Fruit fly (Drosophila melanogaster) whole organism, embryonic: ENCODE results near the gene Nak.

ENCODE experiments used
- Asciz ChIP-seq: fragments of 200-800 bp; sonication (Bioruptor generic); optimal IDR thresholded peaks from 2 replicates; lab custom pipeline; 2017; ENCODE audit warnings: missing biosample characterization, mild to moderate bottlenecking, missing genetic modification characterization, missing genetic modification reagents
- CG12155 ChIP-seq: fragments of 200-800 bp; sonication (Bioruptor generic); optimal IDR thresholded peaks from 3 replicates; lab custom pipeline; 2016; ENCODE audit warnings: missing biosample characterization, missing genetic modification characterization
- CG12659 ChIP-seq: fragments of 200-800 bp; sonication (Bioruptor generic); optimal IDR thresholded peaks from 3 replicates; lab custom pipeline; 2017; ENCODE audit warnings: mild to moderate bottlenecking, missing biosample characterization, missing genetic modification reagents, missing genetic modification characterization
- CG12769 ChIP-seq: fragments of 200-800 bp; sonication (Bioruptor generic); optimal IDR thresholded peaks from 2 replicates; lab custom pipeline; 2019; ENCODE audit warnings: missing biosample characterization, mild to moderate bottlenecking, missing genetic modification characterization, moderate library complexity
- CG15011 ChIP-seq: fragments of 200-800 bp; sonication (Bioruptor generic); optimal IDR thresholded peaks from 3 replicates; lab custom pipeline; 2018; ENCODE audit warnings: missing biosample characterization, mild to moderate bottlenecking, missing genetic modification characterization
- CG15269 ChIP-seq: fragments of 200-800 bp; sonication (Bioruptor generic); optimal IDR thresholded peaks from 2 replicates; lab custom pipeline; 2018; ENCODE audit warnings: missing biosample characterization, mild to moderate bottlenecking, missing genetic modification characterization, moderate library complexity
- CG17359 ChIP-seq: fragments of 200-800 bp; sonication (Bioruptor generic); optimal IDR thresholded peaks from 3 replicates; lab custom pipeline; 2018; ENCODE audit warnings: missing biosample characterization, mild to moderate bottlenecking, missing genetic modification characterization, moderate library complexity
- CG18476 ChIP-seq: fragments of 200-800 bp; sonication (Bioruptor generic); optimal IDR thresholded peaks from 2 replicates; lab custom pipeline; 2016; ENCODE audit warnings: missing biosample characterization, mild to moderate bottlenecking, missing genetic modification characterization
- CG3163 ChIP-seq: fragments of 200-800 bp; sonication (Bioruptor generic); optimal IDR thresholded peaks from 3 replicates; lab custom pipeline; 2016; ENCODE audit warnings: missing biosample characterization, missing genetic modification characterization
- CG32772 ChIP-seq: fragments of 200-800 bp; sonication (Bioruptor generic); IDR thresholded peaks from 2 replicates; pipeline ENCODE4 v1.3.6; 2022; ENCODE audit warnings: missing biosample characterization, missing genetic modification characterization
- CG33213 ChIP-seq: fragments of 200-800 bp; sonication (Bioruptor generic); optimal IDR thresholded peaks from 3 replicates; lab custom pipeline; 2016; ENCODE audit warnings: missing biosample characterization, missing genetic modification characterization
- CG4328 ChIP-seq: fragments of 200-800 bp; sonication (Bioruptor generic); optimal IDR thresholded peaks from 3 replicates; lab custom pipeline; 2017; ENCODE audit warnings: missing biosample characterization, missing genetic modification reagents, missing genetic modification characterization
- CG4360 ChIP-seq: fragments of 200-800 bp; sonication (Bioruptor generic); IDR thresholded peaks from 2 replicates; pipeline ENCODE4 v1.3.6; 2022; ENCODE audit warnings: missing biosample characterization, missing genetic modification characterization
- CG7745 ChIP-seq: fragments of 200-800 bp; sonication (Bioruptor generic); optimal IDR thresholded peaks from 2 replicates; lab custom pipeline; 2018; ENCODE audit warnings: missing biosample characterization, mild to moderate bottlenecking, missing genetic modification characterization, moderate library complexity
- CG7786 ChIP-seq: fragments of 200-800 bp; sonication (Bioruptor generic); optimal IDR thresholded peaks from 2 replicates; lab custom pipeline; 2016; ENCODE audit warnings: missing biosample characterization, missing genetic modification characterization
- CG9797 ChIP-seq: fragments of 200-800 bp; sonication (Bioruptor generic); optimal IDR thresholded peaks from 3 replicates; lab custom pipeline; 2018; ENCODE audit warnings: missing biosample characterization, mild to moderate bottlenecking, missing genetic modification characterization
- CG9932 ChIP-seq: fragments of 200-800 bp; sonication (Bioruptor generic); IDR thresholded peaks from 2 replicates; pipeline ENCODE4 v1.3.6; 2022; ENCODE audit warnings: missing biosample characterization, missing genetic modification characterization
- CHES-1-like ChIP-seq: fragments of 200-800 bp; sonication (Bioruptor generic); optimal IDR thresholded peaks from 2 replicates; lab custom pipeline; 2016; ENCODE audit warnings: missing biosample characterization, missing genetic modification characterization
- CkIIα-i1 ChIP-seq: fragments of 200-800 bp; sonication (Bioruptor generic); IDR thresholded peaks from 2 replicates; pipeline ENCODE4 v1.3.6; 2022; ENCODE audit warnings: missing biosample characterization, missing genetic modification characterization
- Dbx ChIP-seq: fragments of 200-800 bp; sonication (Bioruptor generic); IDR thresholded peaks from 3 replicates; pipeline ENCODE4 v1.3.6; 2022; ENCODE audit warnings: missing biosample characterization, missing genetic modification characterization
- Deaf1 ChIP-seq: fragments of 200-800 bp; optimal IDR thresholded peaks from 3 replicates; lab custom pipeline; 2019; ENCODE audit warnings: missing biosample characterization, mild to moderate bottlenecking, missing genetic modification characterization, moderate library complexity
- Dip2 ChIP-seq: fragments of 200-800 bp; sonication (Bioruptor generic); IDR thresholded peaks from 2 replicates; pipeline ENCODE4 v1.3.6; 2022; ENCODE audit warnings: missing biosample characterization, missing genetic modification characterization
- Drgx ChIP-seq: fragments of 200-800 bp; sonication (Bioruptor generic); IDR thresholded peaks from 2 replicates; pipeline ENCODE4 v1.3.6; 2022; ENCODE audit warnings: missing biosample characterization, missing genetic modification characterization
- Fer1 ChIP-seq: fragments of 200-800 bp; sonication (Bioruptor generic); optimal IDR thresholded peaks from 2 replicates; lab custom pipeline; 2017; ENCODE audit warnings: missing biosample characterization, mild to moderate bottlenecking, missing genetic modification characterization
- Fer3 ChIP-seq: fragments of 200-800 bp; sonication (Bioruptor generic); optimal IDR thresholded peaks from 2 replicates; lab custom pipeline; 2018; ENCODE audit warnings: missing biosample characterization, mild to moderate bottlenecking, missing genetic modification characterization, moderate library complexity
- H2.0 ChIP-seq: fragments of 200-800 bp; sonication (Bioruptor generic); IDR thresholded peaks from 2 replicates; pipeline ENCODE4 v1.3.6; 2022; ENCODE audit warnings: missing biosample characterization, missing genetic modification characterization
- Hmx ChIP-seq: fragments of 200-800 bp; sonication (Bioruptor generic); optimal IDR thresholded peaks from 2 replicates; lab custom pipeline; 2016; ENCODE audit warnings: missing biosample characterization, missing genetic modification characterization
- Hr51 ChIP-seq, 2 experiments: fragments of 200-800 bp; sonication (Bioruptor generic); optimal IDR thresholded peaks; 2 replicates in 1 of 2; 3 replicates in 1 of 2; lab custom pipeline; 2016 to 2018; ENCODE audit warnings: missing biosample characterization in 2 of 2, missing genetic modification characterization in 2 of 2, mild to moderate bottlenecking in 1 of 2, moderate library complexity in 1 of 2
- Hsf ChIP-seq: fragments of 200-800 bp; sonication (Bioruptor generic); optimal IDR thresholded peaks from 3 replicates; lab custom pipeline; 2016; ENCODE audit warnings: missing biosample characterization, missing genetic modification characterization
- Neu2 ChIP-seq: fragments of 200-800 bp; sonication (Bioruptor generic); optimal IDR thresholded peaks from 3 replicates; lab custom pipeline; 2016; ENCODE audit warnings: missing biosample characterization, missing genetic modification characterization, borderline replicate concordance
- Opbp ChIP-seq: fragments of 200-800 bp; sonication (Bioruptor generic); IDR thresholded peaks from 3 replicates; pipeline ENCODE4 v1.3.6; 2022; ENCODE audit warnings: missing biosample characterization, missing genetic modification characterization; ENCODE audit not compliant: partially characterized antibody
- Ptx1 ChIP-seq: fragments of 200-800 bp; sonication (Bioruptor generic); IDR thresholded peaks from 2 replicates; pipeline ENCODE4 v1.3.6; 2022; ENCODE audit warnings: missing biosample characterization, missing genetic modification characterization
- abd-A ChIP-seq: fragments of 200-800 bp; sonication (Bioruptor generic); optimal IDR thresholded peaks from 3 replicates; lab custom pipeline; 2019; ENCODE audit warnings: missing biosample characterization, mild to moderate bottlenecking, missing genetic modification characterization, moderate library complexity
- bab2 ChIP-seq: fragments of 200-800 bp; sonication (Bioruptor generic); optimal IDR thresholded peaks from 2 replicates; lab custom pipeline; 2016; ENCODE audit warnings: missing biosample characterization, missing genetic modification characterization
- chinmo ChIP-seq: fragments of 200-800 bp; sonication (Bioruptor generic); IDR thresholded peaks from 4 replicates; pipeline ENCODE4 v1.3.6; 2022; ENCODE audit warnings: missing biosample characterization, missing genetic modification characterization; ENCODE audit not compliant: partially characterized antibody
- crol ChIP-seq: fragments of 200-800 bp; sonication (Bioruptor generic); IDR thresholded peaks from 2 replicates; pipeline ENCODE4 v1.3.6; 2022; ENCODE audit warnings: missing biosample characterization, missing genetic modification characterization
- gsb ChIP-seq: fragments of 200-800 bp; sonication (Bioruptor generic); IDR thresholded peaks from 2 replicates; pipeline ENCODE4 v1.3.6; 2022; ENCODE audit warnings: missing biosample characterization, missing genetic modification characterization
- lbe ChIP-seq: fragments of 200-800 bp; sonication (Bioruptor generic); optimal IDR thresholded peaks from 2 replicates; lab custom pipeline; 2016; ENCODE audit warnings: missing biosample characterization, mild to moderate bottlenecking, missing genetic modification characterization
- mirr ChIP-seq: fragments of 200-800 bp; sonication (Bioruptor generic); optimal IDR thresholded peaks from 3 replicates; lab custom pipeline; 2018; ENCODE audit warnings: missing biosample characterization, mild to moderate bottlenecking, missing genetic modification characterization
- nau ChIP-seq: fragments of 200-800 bp; sonication (Bioruptor generic); optimal IDR thresholded peaks from 3 replicates; lab custom pipeline; 2017; ENCODE audit warnings: missing biosample characterization, mild to moderate bottlenecking, missing genetic modification characterization, missing genetic modification reagents
- nerfin-1 ChIP-seq: fragments of 200-800 bp; sonication (Bioruptor generic); optimal IDR thresholded peaks from 3 replicates; lab custom pipeline; 2019; ENCODE audit warnings: missing biosample characterization, mild to moderate bottlenecking, missing genetic modification characterization, moderate library complexity
- org-1 ChIP-seq: fragments of 200-800 bp; sonication (Bioruptor generic); optimal IDR thresholded peaks from 2 replicates; lab custom pipeline; 2017; ENCODE audit warnings: missing biosample characterization, missing genetic modification characterization
- stc ChIP-seq: fragments of 200-800 bp; sonication (Bioruptor generic); IDR thresholded peaks from 2 replicates; pipeline ENCODE4 v1.3.6; 2022; ENCODE audit warnings: missing biosample characterization, missing genetic modification characterization
- sug ChIP-seq: fragments of 200-800 bp; optimal IDR thresholded peaks from 2 replicates; lab custom pipeline; 2019; ENCODE audit warnings: missing biosample characterization, mild to moderate bottlenecking, missing genetic modification characterization, moderate library complexity
- tio ChIP-seq: fragments of 200-800 bp; sonication (Bioruptor generic); optimal IDR thresholded peaks from 2 replicates; lab custom pipeline; 2017; ENCODE audit warnings: missing biosample characterization, missing genetic modification characterization, inconsistent platforms
- toy ChIP-seq: fragments of 200-800 bp; sonication (Bioruptor generic); IDR thresholded peaks from 2 replicates; pipeline ENCODE4 v1.3.6; 2022; ENCODE audit warnings: missing biosample characterization, missing genetic modification characterization
- tup ChIP-seq: fragments of 200-800 bp; sonication (Bioruptor generic); optimal IDR thresholded peaks from 2 replicates; lab custom pipeline; 2016; ENCODE audit warnings: missing biosample characterization, mild to moderate bottlenecking, missing genetic modification characterization, moderate library complexity
- vfl ChIP-seq: fragments of 200-800 bp; sonication (Bioruptor generic); optimal IDR thresholded peaks from 2 replicates; lab custom pipeline; 2016; ENCODE audit warnings: missing biosample characterization, missing genetic modification characterization
- vnd ChIP-seq: fragments of 200-800 bp; sonication (Bioruptor generic); IDR thresholded peaks from 3 replicates; pipeline ENCODE4 v1.3.6; 2022; ENCODE audit warnings: missing biosample characterization, missing genetic modification characterization; ENCODE audit not compliant: partially characterized antibody
- wor ChIP-seq: fragments of 200-800 bp; sonication (Bioruptor generic); IDR thresholded peaks from 2 replicates; pipeline ENCODE4 v1.3.6; 2022; ENCODE audit warnings: missing biosample characterization, missing genetic modification characterization
- zen ChIP-seq: fragments of 200-800 bp; sonication (Bioruptor generic); optimal IDR thresholded peaks from 3 replicates; lab custom pipeline; 2018; ENCODE audit warnings: missing biosample characterization, mild to moderate bottlenecking, missing genetic modification characterization, moderate library complexity

Nak gene

DNA sequence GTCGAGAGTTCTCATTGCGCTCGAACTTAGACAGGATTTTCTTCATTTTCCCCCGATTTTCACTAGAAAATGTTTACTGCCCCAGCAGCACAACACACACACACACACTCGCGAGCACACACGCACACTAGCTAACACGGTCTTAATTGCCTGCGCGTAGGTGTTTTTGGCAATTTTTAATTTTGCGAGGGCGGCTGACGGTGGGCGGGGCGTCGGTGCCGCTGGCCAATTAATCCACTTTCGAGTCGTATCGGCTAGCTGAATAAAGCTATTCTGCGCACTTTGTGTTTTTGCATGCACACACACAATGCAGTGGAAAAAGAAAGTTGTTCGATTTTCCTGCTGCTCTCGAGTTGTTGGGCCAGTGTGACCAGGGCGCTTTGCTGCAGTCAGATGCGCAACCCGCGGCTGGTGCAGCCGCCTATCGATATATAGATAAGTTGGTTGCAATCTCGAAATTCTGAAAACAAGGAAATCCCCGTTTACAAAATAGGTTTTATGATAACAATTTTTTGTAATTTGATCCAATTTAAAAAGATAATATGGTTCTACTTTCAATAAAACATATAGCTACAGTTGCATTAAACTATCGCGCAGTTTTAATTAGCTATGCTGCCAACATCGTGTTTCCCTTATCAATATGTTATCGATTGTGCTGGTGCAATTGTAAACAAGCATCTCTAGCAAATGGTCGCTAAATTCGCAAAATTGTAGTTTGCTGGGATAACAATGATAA, at the start of gene Nak, which contains the start of gene Tango6 (continued):
- TF ChIP-seq CkIIα-i1 (GFP tag; lab: Robert Waterston, UW): no peak
- no peak for TF ChIP-seq CG17359 (tag; lab: Kevin White, UChicago)
- TF ChIP-seq Neu2 (GFP tag; lab: Kevin White, UChicago): no peak
- peak; percentile 37 for TF ChIP-seq nau (GFP tag; lab: Kevin White, UChicago)
- no peak for TF ChIP-seq CG4360
- peak; percentile 26 for TF ChIP-seq bab2 (GFP tag; lab: Kevin White, UChicago)
- peak; percentile 77 for TF ChIP-seq Opbp (GFP tag; lab: Robert Waterston, UW)
- peak; percentile 50 for TF ChIP-seq CG9932 (GFP tag; lab: Robert Waterston, UW)
- peak; percentile 27 for TF ChIP-seq CG12155 (GFP tag; lab: Kevin White, UChicago)
- TF ChIP-seq CG15011 (GFP tag; lab: Kevin White, UChicago): no peak
- peak; percentile 65 for TF ChIP-seq CG33213 (GFP tag; lab: Kevin White, UChicago)
- TF ChIP-seq stc (GFP tag; lab: Robert Waterston, UW): no peak
- peak; percentile 71 for TF ChIP-seq zen
- peak; percentile 29 for TF ChIP-seq CG18476 (GFP tag; lab: Kevin White, UChicago)
- TF ChIP-seq gsb (GFP tag; lab: Robert Waterston, UW): no peak
- TF ChIP-seq toy (GFP tag; lab: Robert Waterston, UW): no peak
- TF ChIP-seq wor (GFP tag; lab: Robert Waterston, UW): no peak
- TF ChIP-seq CG7786 (GFP tag; lab: Kevin White, UChicago): peak; percentile 2
- TF ChIP-seq CG12659 (GFP tag; lab: Kevin White, UChicago): peak; percentile 68
- TF ChIP-seq Dbx: peak; percentile 25; the same call in 1 of the 3 replicates
- TF ChIP-seq Hsf: peak; percentile 10
- TF ChIP-seq CG15269 (tag; lab: Kevin White, UChicago): peak; percentile 20
- TF ChIP-seq Asciz (GFP tag; lab: Kevin White, UChicago): no peak
- no peak for TF ChIP-seq CG4328 (GFP tag; lab: Kevin White, UChicago)
- no peak for TF ChIP-seq Drgx
- no peak for TF ChIP-seq CG7745 (tag; lab: Kevin White, UChicago)
- TF ChIP-seq chinmo (GFP tag; lab: Robert Waterston, UW): peak; percentile 98
- no peak for TF ChIP-seq tup (GFP tag; lab: Kevin White, UChicago)
- peak; percentile 96 for TF ChIP-seq vnd (GFP tag; lab: Robert Waterston, UW)
- no peak for TF ChIP-seq CG32772 (GFP tag; lab: Robert Waterston, UW)
- TF ChIP-seq vfl: no peak
- TF ChIP-seq CG9797 (GFP tag; lab: Kevin White, UChicago): peak; percentile 92
- TF ChIP-seq CG12769 (tag; lab: Kevin White, UChicago): no peak
- TF ChIP-seq sug: peak; percentile 46

- TF ChIP-seq org-1 (GFP tag; lab: Kevin White, UChicago) (no peak), H2.0 (GFP tag; lab: Robert Waterston, UW) (no peak), nerfin-1 (peak; percentile 19), Fer1 (no peak), lbe (GFP tag; lab: Kevin White, UChicago) (no peak), tio (GFP tag; lab: Kevin White, UChicago) (no peak), abd-A (tag; lab: Kevin White, UChicago) (peak; percentile 92), Ptx1 (0 out of 2 replicates have a peak, but pooled peaks have one; percentile 18), crol (GFP tag; lab: Robert Waterston, UW) (peak; percentile 70), Hmx (no peak), CHES-1-like (no peak), mirr (GFP tag; lab: Kevin White, UChicago) (peak; percentile 73), Dip2 (GFP tag; lab: Robert Waterston, UW) (no peak), Deaf1 (tag; lab: Kevin White, UChicago) (no peak), CG3163 (GFP tag; lab: Kevin White, UChicago) (no peak), Hr51 (GFP tag; optimal IDR thresholded peaks at IDR 0.05; lab: Kevin White, UChicago) (peak in 1 of 2 experiments; percentile 5), Fer3 (no peak)
Observed at dm6 chr2L:19018266-19018665, 49.7 kb upstream of the Nak start.
